Fruit fly (Drosophila melanogaster) S2 (cell line): ENCODE results near the gene ush.

Source experiments
- CG8478 ChIP-seq: fragments of >200 bp; optimal IDR thresholded peaks from 2 replicates; lab custom pipeline; 2018
- CTCF ChIP-seq, 2 experiments: fragments of >200 bp; optimal IDR thresholded peaks; 2 replicates each; lab custom pipeline; 2018

DNA sequence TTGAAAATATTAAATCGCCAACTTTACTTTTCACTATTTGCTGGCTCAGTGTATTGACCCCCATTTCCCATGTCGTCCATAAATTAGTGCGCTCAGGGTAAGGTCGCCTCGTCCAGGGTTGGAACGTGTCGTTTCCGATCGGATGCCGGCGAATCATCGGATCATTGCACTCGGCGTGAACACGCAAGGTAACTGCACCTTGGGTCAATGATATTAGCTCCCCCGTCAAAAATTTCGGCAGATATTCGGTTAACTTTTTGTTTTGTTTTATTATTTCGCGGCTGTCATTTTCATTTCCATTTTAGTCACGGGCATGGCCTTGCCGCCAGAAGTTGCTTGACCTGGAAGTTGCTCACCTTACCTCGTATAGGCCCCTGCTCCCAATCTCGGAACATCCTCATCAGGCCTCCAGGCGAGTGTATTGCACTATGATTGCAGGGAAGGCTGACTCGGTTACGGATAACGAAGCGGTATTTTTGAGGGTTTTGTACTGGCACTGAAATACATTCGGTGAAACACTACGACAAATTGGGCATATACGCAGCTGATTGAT is 12.6 kb downstream of the ush start:
- TF ChIP-seq CTCF (optimal IDR thresholded peaks at IDR 0.05; lab: Kevin White, UChicago) (no peak), CG8478 (no peak)
